Worm (Caenorhabditis elegans): ENCODE measurements around the gene T04C9.2.
A peak's percentile ranks its signal among the peaks of the same experiment; 100 is the strongest.

T04C9.2 gene

DNA sequence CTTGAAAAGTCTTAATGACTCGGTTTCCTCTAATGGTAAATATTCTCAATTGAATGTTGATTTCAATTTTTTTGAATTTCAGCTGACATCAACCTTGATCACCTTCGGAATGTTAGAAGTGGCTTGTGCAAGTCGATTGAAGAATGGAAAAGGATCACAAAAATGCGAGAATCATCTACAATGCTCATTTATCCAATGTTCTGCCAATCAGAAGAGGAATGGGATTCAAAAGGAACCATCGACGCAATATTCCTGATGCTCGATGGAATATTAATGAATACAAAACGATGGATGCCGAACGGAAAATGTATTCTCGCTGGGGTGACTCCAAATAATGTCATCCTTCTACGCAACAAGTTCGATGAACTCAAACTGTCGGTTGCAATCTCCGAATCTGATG, 30.1 kb upstream of the T04C9.2 start:
- TF ChIP-seq mbf-1 (tag; optimal IDR thresholded peaks at IDR 0.05) (no peak), nhr-11 (tag; optimal IDR thresholded peaks at IDR 0.05) (no peak), nhr-129 (tag; optimal IDR thresholded peaks at IDR 0.05) (no peak), aly-2 (tag; optimal IDR thresholded peaks at IDR 0.05) (no peak)

- TF ChIP-seq lin-39 (tag; optimal IDR thresholded peaks at IDR 0.05) (no peak), nhr-25 (tag; optimal IDR thresholded peaks at IDR 0.05) (no peak), aly-2 (tag; optimal IDR thresholded peaks at IDR 0.05) (no peak), mdl-1 (tag; optimal IDR thresholded peaks at IDR 0.05) (no peak), elt-1 (tag; optimal IDR thresholded peaks at IDR 0.05) (no peak), nhr-129 (tag; optimal IDR thresholded peaks at IDR 0.05) (peak; percentile 6), ama-1 (optimal IDR thresholded peaks at IDR 0.05) (no peak), unc-55 (GFP tag; optimal IDR thresholded peaks at IDR 0.05) (no peak), ceh-16 (tag; optimal IDR thresholded peaks at IDR 0.05) (peak; percentile 51), nhr-237 (tag; optimal IDR thresholded peaks at IDR 0.05) (no peak), alr-1 (tag; optimal IDR thresholded peaks at IDR 0.05) (no peak), nhr-21 (tag; optimal IDR thresholded peaks at IDR 0.05) (no peak), dmd-4 (tag; optimal IDR thresholded peaks at IDR 0.05) (no peak), sem-4 (tag; optimal IDR thresholded peaks at IDR 0.05) (no peak), nhr-12 (tag; optimal IDR thresholded peaks at IDR 0.05) (no peak), lin-11 (tag; optimal IDR thresholded peaks at IDR 0.05) (no peak), nhr-77 (tag; optimal IDR thresholded peaks at IDR 0.05) (no peak), crh-2 (tag; optimal IDR thresholded peaks at IDR 0.05) (no peak), R02D3.7 (tag; optimal IDR thresholded peaks at IDR 0.05) (no peak), F13H6.1 (tag; optimal IDR thresholded peaks at IDR 0.05) (peak; percentile 11), egl-27 (tag; optimal IDR thresholded peaks at IDR 0.05) (no peak), mbf-1 (tag; optimal IDR thresholded peaks at IDR 0.05) (no peak), unc-62 (GFP tag; optimal IDR thresholded peaks at IDR 0.05) (no peak), blmp-1 (tag; optimal IDR thresholded peaks at IDR 0.05; ENCODE audit: insufficient read depth) (no peak), zag-1 (tag; optimal IDR thresholded peaks at IDR 0.05) (no peak), fos-1 (tag; optimal IDR thresholded peaks at IDR 0.05) (peak; percentile 41), ztf-1 (GFP tag; conservative IDR thresholded peaks at IDR 0.05) (no peak), nhr-23 (tag; optimal IDR thresholded peaks at IDR 0.05) (no peak), ZK546.5 (tag; optimal IDR thresholded peaks at IDR 0.05) (no peak), gmeb-1 (tag; optimal IDR thresholded peaks at IDR 0.05) (no peak)
Observed at ce11 chrIII:5964058-5964632, 27.5 kb upstream of the T04C9.2 start.

DNA sequence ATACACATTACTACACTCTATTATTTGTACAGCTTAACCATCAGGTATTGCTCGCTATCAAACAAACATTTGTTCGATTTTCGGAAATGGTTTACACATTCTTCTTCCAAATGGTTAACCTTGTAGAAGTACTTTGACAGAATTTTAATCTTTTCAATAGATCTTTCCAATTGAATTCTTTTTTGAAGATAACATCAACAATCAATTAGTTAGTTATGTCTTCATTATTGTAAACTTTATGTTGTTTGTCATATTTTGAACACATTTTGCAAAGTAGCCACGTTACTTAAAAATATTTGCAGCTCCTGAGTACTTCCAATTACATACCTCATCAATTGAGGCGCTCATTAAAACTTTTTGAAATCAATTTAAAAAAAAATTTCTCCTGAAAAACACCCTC, 26.3 kb upstream of the T04C9.2 start:
- no peak for TF ChIP-seq alr-1 (tag; optimal IDR thresholded peaks at IDR 0.05)
- peak; percentile 87 for TF ChIP-seq ceh-16 (tag; optimal IDR thresholded peaks at IDR 0.05)

- TF ChIP-seq ama-1 (optimal IDR thresholded peaks at IDR 0.05) (no peak), lin-11 (tag; optimal IDR thresholded peaks at IDR 0.05) (no peak), fos-1 (tag; optimal IDR thresholded peaks at IDR 0.05) (peak; percentile 79)
Observed at ce11 chrIII:5965839-5966463, 25.7 kb upstream of the T04C9.2 start, which contains the start of gene dct-6. Gene dct-6 (plus strand): TSS chrIII:5966413.

DNA sequence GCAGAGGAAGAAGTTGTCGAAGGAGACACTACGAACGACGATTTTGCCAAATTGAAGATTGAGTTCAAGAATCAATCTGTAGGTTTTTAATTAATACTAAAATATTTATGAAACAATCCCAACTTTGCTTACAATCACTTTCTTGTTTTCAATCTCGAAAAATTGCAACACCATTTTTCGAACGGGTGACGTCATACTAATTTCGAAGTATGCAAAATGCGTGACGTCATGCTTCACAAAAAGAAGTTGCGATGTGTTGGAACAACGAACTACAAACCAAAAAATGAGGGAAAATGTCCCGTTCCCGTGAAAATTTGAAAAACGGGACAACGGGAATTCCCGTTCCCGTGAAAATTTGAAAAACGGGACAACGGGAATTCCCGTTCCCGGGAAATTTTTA, 24.0 kb upstream of the T04C9.2 start:
- no peak for TF ChIP-seq elt-3 (tag; optimal IDR thresholded peaks at IDR 0.05)
- no peak for TF ChIP-seq unc-62 (GFP tag; optimal IDR thresholded peaks at IDR 0.05)

DNA sequence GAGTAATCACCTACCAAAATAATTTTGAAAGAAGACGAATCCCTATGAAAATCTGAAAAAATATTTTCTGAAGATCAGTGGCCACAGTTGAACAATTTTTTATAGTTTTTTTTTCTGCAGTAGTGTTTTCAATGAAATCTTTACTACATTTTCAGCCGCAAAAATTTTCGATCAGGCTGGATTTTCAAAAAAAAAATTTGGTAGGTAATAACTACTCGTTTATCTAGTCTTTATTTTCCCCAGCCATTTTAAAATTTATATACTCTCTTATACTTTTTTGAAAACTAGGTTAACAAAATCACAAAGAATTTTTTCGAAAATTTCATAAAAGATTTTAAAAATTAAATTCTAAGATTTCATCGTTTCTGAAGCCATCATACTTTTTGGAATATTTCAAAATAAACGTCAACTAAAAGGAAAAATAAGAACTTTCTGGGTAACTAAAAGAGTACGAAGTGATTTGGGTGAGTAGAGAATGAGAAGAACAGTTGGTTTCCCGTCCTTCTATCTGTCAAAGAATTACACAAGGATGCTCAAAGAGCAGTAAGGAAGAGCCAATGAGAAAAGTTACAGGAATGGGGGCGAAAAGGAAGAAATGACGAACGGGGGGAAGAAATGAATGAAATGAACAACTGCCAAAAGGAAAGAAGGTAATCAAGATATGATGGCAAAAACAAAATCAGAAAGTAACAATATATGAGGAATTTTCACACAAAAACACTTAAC, 16.5 kb upstream of the T04C9.2 start, which contains the start of gene mlp-1:
TSS of gene mlp-1 (minus strand) at position 51 of the 726 bp plus-strand sequence.
- TF ChIP-seq ztf-4 (tag; optimal IDR thresholded peaks at IDR 0.05) (no peak), nhr-25 (tag; optimal IDR thresholded peaks at IDR 0.05) (no peak), unc-39 (tag; optimal IDR thresholded peaks at IDR 0.05) (no peak), sem-4 (tag; optimal IDR thresholded peaks at IDR 0.05) (no peak), snpc-4 (tag; optimal IDR thresholded peaks at IDR 0.05) (no peak), nhr-129 (tag; optimal IDR thresholded peaks at IDR 0.05) (no peak), gmeb-1 (tag; optimal IDR thresholded peaks at IDR 0.05) (no peak), sma-9 (GFP tag; optimal IDR thresholded peaks at IDR 0.05) (no peak), sma-9 (tag; optimal IDR thresholded peaks at IDR 0.05) (no peak), elt-3 (tag; optimal IDR thresholded peaks at IDR 0.05) (no peak), nhr-23 (tag; optimal IDR thresholded peaks at IDR 0.05) (no peak), zag-1 (tag; optimal IDR thresholded peaks at IDR 0.05) (no peak), egl-27 (tag; optimal IDR thresholded peaks at IDR 0.05) (no peak), peb-1 (tag; optimal IDR thresholded peaks at IDR 0.05) (no peak), ztf-1 (GFP tag; conservative IDR thresholded peaks at IDR 0.05) (no peak)

Measured in whole organism, L2 larva.